Fruit fly (Drosophila melanogaster): ENCODE data around the gene CG14667.

- TF ChIP-seq CG8478 (optimal IDR thresholded peaks at IDR 0.05) = no peak
- TF ChIP-seq CTCF (optimal IDR thresholded peaks at IDR 0.05) = no peak
These were observed 42.9 kb upstream of the CG14667 start for dm6 chr3R:5331764-5332405.

All from S2 (cell line).